Fruit fly (Drosophila melanogaster) whole organism: Measurements from ENCODE around the gene Gart.

Experiments
- CG8478 ChIP-seq: fragments of >200 bp; optimal IDR thresholded peaks from 2 replicates; lab custom pipeline; 2018; ENCODE audit warnings: inconsistent platforms
- Dll ChIP-seq: fragments of >200 bp; optimal IDR thresholded peaks from 2 replicates; lab custom pipeline; 2017
- pan ChIP-seq: fragments of >200 bp; optimal IDR thresholded peaks from 2 replicates; lab custom pipeline; 2017
- psq ChIP-seq: fragments of >200 bp; optimal IDR thresholded peaks from 2 replicates; lab custom pipeline; 2017
- usp ChIP-seq: fragments of >200 bp; optimal IDR thresholded peaks from 2 replicates; lab custom pipeline; 2017; ENCODE audit warnings: missing biosample characterization, missing genetic modification characterization, mixed read lengths

- TF ChIP-seq pan (lab: Kevin White, UChicago) (no peak), usp (GFP tag; lab: Kevin White, UChicago) (no peak), Dll (lab: Kevin White, UChicago) (no peak), CG8478 (lab: Kevin White, UChicago) (no peak), psq (lab: Kevin White, UChicago) (no peak)
These were observed 52.1 kb downstream of the Gart start, which contains the start of gene snRNP-U1-70K for dm6 chr2L:6971597-6972036.
